Worm (Caenorhabditis elegans): Measurements from ENCODE around the gene swt-6.
A peak's percentile ranks its signal among the peaks of the same experiment; 100 is the strongest.

Gene swt-6

DNA sequence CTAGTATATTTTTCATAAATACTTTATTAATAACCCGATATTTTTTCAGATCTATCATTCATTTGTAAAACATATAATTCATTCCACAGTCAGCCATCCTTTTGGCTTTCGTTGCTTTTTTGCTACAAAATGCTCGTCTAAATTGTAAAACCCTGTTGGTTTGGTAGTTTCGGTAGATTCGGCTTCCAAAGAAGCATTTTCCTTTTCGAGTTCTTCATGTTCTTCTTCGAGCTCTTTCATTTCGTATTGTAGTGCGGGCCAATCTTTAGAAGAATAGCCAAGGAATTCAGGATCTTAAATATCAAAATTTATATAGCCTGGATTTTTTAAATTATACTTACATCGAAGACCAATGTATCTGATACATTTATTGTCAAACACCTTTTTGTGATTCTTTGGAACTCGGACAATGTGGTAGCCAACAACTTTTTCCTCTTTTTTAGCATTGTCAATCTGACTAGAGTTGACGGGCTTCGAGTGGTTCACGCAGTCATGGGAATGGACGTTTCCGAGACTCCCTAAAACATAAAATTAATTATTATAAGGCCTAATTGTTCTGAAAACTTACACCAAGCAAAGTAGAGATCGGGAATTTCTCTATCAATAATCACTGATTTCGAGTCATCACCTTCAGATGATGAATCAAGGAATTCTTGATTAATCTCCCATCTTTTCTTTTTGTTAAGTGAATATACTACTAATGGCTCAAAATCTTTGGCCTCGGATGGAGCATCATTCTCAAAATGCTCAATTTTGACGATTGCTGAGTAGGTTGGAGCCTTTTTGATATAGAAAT, 45.8 kb upstream of the swt-6 start (continued):
- 0 out of 2 replicates have a peak, but pooled peaks have one; percentile 27 for TF ChIP-seq madf-3 (GFP tag; IDR thresholded peaks at IDR 0.05)
- no peak for TF ChIP-seq ztf-18 (tag; optimal IDR thresholded peaks at IDR 0.05)
- TF ChIP-seq him-1 (tag; optimal IDR thresholded peaks at IDR 0.05), result no peak
- TF ChIP-seq attf-3 (GFP tag; conservative IDR thresholded peaks at IDR 0.05), result 0 out of 2 replicates have a peak, but pooled peaks have one; percentile 8
- no peak for TF ChIP-seq hmg-20 (GFP tag; IDR thresholded peaks at IDR 0.05)
- no peak for TF ChIP-seq ceh-79 (tag; optimal IDR thresholded peaks at IDR 0.05)
- no peak for TF ChIP-seq pha-4 (tag; optimal IDR thresholded peaks at IDR 0.05)
- TF ChIP-seq Y56A3A.18 (GFP tag; IDR thresholded peaks at IDR 0.05), result peak; percentile 7; the same call in 1 of the 2 replicates
- no peak for TF ChIP-seq ztf-25 (GFP tag; IDR thresholded peaks at IDR 0.05)
- TF ChIP-seq dox-1 (GFP tag; IDR thresholded peaks at IDR 0.05), result peak; percentile 57
- no peak for TF ChIP-seq F55B11.4 (tag; optimal IDR thresholded peaks at IDR 0.05; ENCODE audit: borderline replicate concordance, insufficient read depth)
- TF ChIP-seq hrde-1 (tag; optimal IDR thresholded peaks at IDR 0.05; ENCODE audit: borderline replicate concordance), result no peak
- no peak for TF ChIP-seq nhr-90 (tag; optimal IDR thresholded peaks at IDR 0.05)
- TF ChIP-seq chd-7 (tag; optimal IDR thresholded peaks at IDR 0.05), result peak; percentile 38
- TF ChIP-seq mel-28 (tag; optimal IDR thresholded peaks at IDR 0.05; ENCODE audit: borderline replicate concordance), result no peak
- peak in 1 of 3 experiments; percentile 39 for TF ChIP-seq lin-35 (GFP tag; optimal IDR thresholded peaks at IDR 0.05)
- TF ChIP-seq snpc-1.3 (tag; optimal IDR thresholded peaks at IDR 0.05; ENCODE audit: insufficient read depth), result no peak
- no peak for TF ChIP-seq egrh-3 (GFP tag; IDR thresholded peaks at IDR 0.05)
- peak; percentile 6; the same call in 1 of the 2 replicates for TF ChIP-seq Y79H2A.3 (GFP tag; conservative IDR thresholded peaks at IDR 0.05)
- no peak for TF ChIP-seq snpc-3.4 (tag; optimal IDR thresholded peaks at IDR 0.05)
- peak; percentile 33; the same call in 1 of the 2 replicates for TF ChIP-seq ztf-28 (GFP tag; IDR thresholded peaks at IDR 0.05)
- 0 out of 2 replicates have a peak, but pooled peaks have one; percentile 5 for TF ChIP-seq aptf-2 (GFP tag; conservative IDR thresholded peaks at IDR 0.05)
- no peak for TF ChIP-seq egl-18 (GFP tag; IDR thresholded peaks at IDR 0.05)
- no peak for TF ChIP-seq ceh-91 (GFP tag; IDR thresholded peaks at IDR 0.05)
- TF ChIP-seq cebp-1 (GFP tag; IDR thresholded peaks at IDR 0.05), result no peak
- peak; percentile 29 for TF ChIP-seq cebp-1 (tag; optimal IDR thresholded peaks at IDR 0.05)
- TF ChIP-seq let-526 (GFP tag; IDR thresholded peaks at IDR 0.05), result no peak
- no peak for TF ChIP-seq T26A5.8 (tag; optimal IDR thresholded peaks at IDR 0.05)
- no peak for TF ChIP-seq B0261.1 (tag; optimal IDR thresholded peaks at IDR 0.05)
- no peak for TF ChIP-seq F33H1.4 (GFP tag; IDR thresholded peaks at IDR 0.05)
- no peak for TF ChIP-seq D2030.7 (GFP tag; IDR thresholded peaks at IDR 0.05)
- TF ChIP-seq nhr-27 (tag; optimal IDR thresholded peaks at IDR 0.05), result no peak
- no peak for TF ChIP-seq ztf-22 (GFP tag; optimal IDR thresholded peaks at IDR 0.05)
- TF ChIP-seq lir-1 (GFP tag; conservative IDR thresholded peaks at IDR 0.05), result no peak

DNA sequence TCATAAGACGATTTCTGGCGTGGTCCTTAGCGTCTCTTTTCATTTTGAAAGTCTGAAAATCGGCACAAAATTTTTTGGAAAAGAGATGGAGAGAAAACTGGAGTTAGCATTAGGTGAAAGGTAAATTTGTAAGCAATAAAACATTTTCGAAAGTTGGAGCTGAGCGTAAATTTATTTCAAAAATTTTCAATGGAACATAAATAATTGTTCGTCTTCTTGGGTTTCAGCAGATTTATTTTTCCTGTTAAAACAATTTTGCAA, 45.3 kb upstream of the swt-6 start, which contains the start of gene C06B3.6:
Gene C06B3.6, minus strand, starts transcription at position 52 of the 261 bp plus-strand sequence.
- TF ChIP-seq somi-1 (GFP tag; optimal IDR thresholded peaks at IDR 0.05), result no peak
- no peak for TF ChIP-seq nfya-2 (GFP tag; IDR thresholded peaks at IDR 0.05)
- TF ChIP-seq nhr-120 (GFP tag; IDR thresholded peaks at IDR 0.05), result no peak
- TF ChIP-seq aptf-2 (GFP tag; conservative IDR thresholded peaks at IDR 0.05), result 0 out of 2 replicates have a peak, but pooled peaks have one; percentile 4
- TF ChIP-seq lin-35 (GFP tag; optimal IDR thresholded peaks at IDR 0.05), result no peak
- no peak for TF ChIP-seq hlh-12 (tag; optimal IDR thresholded peaks at IDR 0.05)
- no peak for TF ChIP-seq hlh-26 (GFP tag; conservative IDR thresholded peaks at IDR 0.05)
- 0 out of 2 replicates have a peak, but pooled peaks have one; percentile 0 for TF ChIP-seq B0336.3 (GFP tag; IDR thresholded peaks at IDR 0.05)
- TF ChIP-seq pbrm-1 (GFP tag; IDR thresholded peaks at IDR 0.05), result 0 out of 2 replicates have a peak, but pooled peaks have one; percentile 5
- no peak for TF ChIP-seq B0261.1 (tag; optimal IDR thresholded peaks at IDR 0.05)
- no peak for TF ChIP-seq snpc-4 (GFP tag; optimal IDR thresholded peaks at IDR 0.05)
- TF ChIP-seq snpc-4 (tag; optimal IDR thresholded peaks at IDR 0.05), result no peak
- TF ChIP-seq nhr-80 (tag; optimal IDR thresholded peaks at IDR 0.05), result no peak
- peak; percentile 90 for TF ChIP-seq ama-1 (optimal IDR thresholded peaks at IDR 0.05)
- no peak for TF ChIP-seq ama-1 (GFP tag; optimal IDR thresholded peaks at IDR 0.05)
- TF ChIP-seq ztf-28 (GFP tag; IDR thresholded peaks at IDR 0.05), result no peak

Measured in whole organism, young adult.